Fruit fly (Drosophila melanogaster): ENCODE measurements around the gene CG13033.

The CG13033 gene

DNA sequence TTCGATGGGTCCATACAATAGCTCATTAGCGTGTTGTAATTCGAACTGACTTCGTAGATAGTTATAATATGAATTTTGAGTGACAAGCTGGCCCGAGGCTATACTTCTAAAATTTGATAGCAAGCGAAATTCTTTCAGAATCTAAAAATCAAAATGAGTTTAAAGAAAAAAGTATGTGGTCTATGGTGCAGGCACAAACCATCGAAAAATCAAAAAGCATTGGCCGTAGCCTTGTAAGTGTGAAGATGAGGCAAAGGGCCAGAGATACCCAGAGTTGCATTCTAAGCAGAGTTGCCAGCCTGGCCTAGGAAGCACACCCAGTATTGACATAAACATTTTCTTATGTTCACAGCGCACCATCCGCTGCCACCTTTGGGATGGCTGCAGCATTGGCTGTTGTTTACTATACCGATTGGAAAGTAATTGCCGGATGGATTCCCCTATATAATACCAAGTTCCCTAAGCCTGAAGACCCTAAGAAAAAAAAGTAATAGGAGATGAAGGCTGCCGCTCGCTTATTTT, 21.3 kb upstream of the CG13033 start, which contains the start of gene UQCR-6.4L:
TSS of gene UQCR-6.4L (plus strand) at position 51 of the 522 bp plus-strand sequence.
- TF ChIP-seq esn (GFP tag; optimal IDR thresholded peaks at IDR 0.05) (no peak), spab (GFP tag; optimal IDR thresholded peaks at IDR 0.05) (no peak), cyc (GFP tag; optimal IDR thresholded peaks at IDR 0.05) (no peak), CG9139 (GFP tag; optimal IDR thresholded peaks at IDR 0.05) (no peak), CG15336 (GFP tag; IDR thresholded peaks at IDR 0.05) (no peak), Eip78C (GFP tag) (no peak), achi (GFP tag; optimal IDR thresholded peaks at IDR 0.05) (no peak), Gug (GFP tag; IDR thresholded peaks at IDR 0.05) (no peak), fkh (GFP tag; optimal IDR thresholded peaks at IDR 0.05) (no peak), ss (GFP tag; optimal IDR thresholded peaks at IDR 0.05) (no peak)

dm6 chr3L:16566093-16566492, 20.7 kb upstream of the CG13033 start:
- TF ChIP-seq spab (GFP tag; optimal IDR thresholded peaks at IDR 0.05) (no peak), fkh (GFP tag; optimal IDR thresholded peaks at IDR 0.05) (no peak), CG15336 (GFP tag; IDR thresholded peaks at IDR 0.05) (no peak), Eip93F (GFP tag; optimal IDR thresholded peaks at IDR 0.05) (no peak)

DNA sequence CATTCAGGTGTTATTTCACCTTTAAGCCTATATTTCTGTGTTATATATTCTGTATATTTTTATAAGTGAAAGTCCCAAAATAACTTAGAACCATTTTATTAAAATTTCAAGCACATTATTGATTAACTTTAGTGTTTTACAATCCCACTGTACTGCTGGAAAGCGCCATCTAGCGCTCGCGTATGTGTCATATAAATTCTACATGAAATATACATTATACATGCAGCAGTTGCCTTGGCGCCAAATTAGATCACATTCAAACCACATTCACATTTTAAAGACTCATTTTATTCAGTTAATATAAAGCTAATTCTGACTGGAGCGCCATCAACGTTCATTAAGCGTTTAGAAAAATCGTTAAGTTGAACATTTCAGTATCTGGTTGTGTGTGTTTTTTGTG, 17.9 kb upstream of the CG13033 start:
- TF ChIP-seq Blimp-1 (GFP tag; optimal IDR thresholded peaks at IDR 0.05) (no peak), eg (GFP tag; IDR thresholded peaks at IDR 0.05) (no peak), topi (GFP tag; optimal IDR thresholded peaks at IDR 0.05) (no peak), Eip93F (GFP tag; optimal IDR thresholded peaks at IDR 0.05) (no peak), CG7368 (GFP tag; optimal IDR thresholded peaks at IDR 0.05) (no peak)

dm6 chr3L:16556523-16556922, 11.1 kb upstream of the CG13033 start, which contains the start of gene CG4229:
TSS of gene CG4229 (plus strand) at chr3L:16556823.
- TF ChIP-seq CG6854 (GFP tag; optimal IDR thresholded peaks at IDR 0.05) (no peak), CG8632 (GFP tag; optimal IDR thresholded peaks at IDR 0.05) (no peak), CG3032 (tag; optimal IDR thresholded peaks at IDR 0.05) (no peak), achi (GFP tag; optimal IDR thresholded peaks at IDR 0.05) (no peak), Hr4 (GFP tag; optimal IDR thresholded peaks at IDR 0.05) (no peak)

DNA sequence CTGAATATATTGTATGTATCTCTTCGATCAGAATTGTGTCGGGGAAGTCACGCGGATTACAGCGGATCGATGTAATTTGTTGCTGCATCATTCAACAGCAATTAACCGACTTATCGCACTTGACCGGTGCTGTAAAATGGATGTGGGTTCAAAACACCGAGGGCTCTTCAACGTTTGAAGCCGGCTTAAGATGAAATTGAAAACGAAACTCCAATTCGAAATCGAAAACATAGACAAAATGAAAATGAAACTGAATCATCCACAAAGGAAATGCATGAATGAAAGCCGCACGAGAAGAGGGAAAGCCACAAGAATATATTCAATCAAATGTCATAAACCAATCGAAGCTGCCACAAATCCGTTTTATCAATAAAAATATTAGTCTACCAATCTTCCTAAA, 731 bp upstream of the CG13033 start:
- TF ChIP-seq svp (GFP tag) (no peak), Met (GFP tag; optimal IDR thresholded peaks at IDR 0.05) (no peak), CG6808 (GFP tag; optimal IDR thresholded peaks at IDR 0.05) (no peak), esn (GFP tag; optimal IDR thresholded peaks at IDR 0.05) (no peak), acj6 (GFP tag; optimal IDR thresholded peaks at IDR 0.05) (no peak)

DNA sequence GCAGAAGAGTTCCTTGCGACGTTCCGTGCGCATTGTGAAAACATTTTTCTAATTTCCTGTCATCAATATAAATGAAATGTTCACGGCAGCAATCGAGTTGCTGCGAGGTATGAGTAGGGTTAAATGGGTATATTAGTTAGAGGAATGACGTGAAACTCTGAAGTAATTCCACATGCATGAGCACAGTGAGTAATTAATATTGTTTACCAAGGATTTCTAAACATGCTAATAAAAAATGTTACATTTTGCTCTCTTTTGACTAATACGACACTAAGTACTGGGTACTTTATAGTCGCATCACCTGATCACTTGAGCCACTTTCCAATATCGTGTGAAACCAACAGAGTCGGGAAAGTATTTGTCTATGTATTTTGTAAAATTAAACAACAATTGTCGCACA, 1.2 kb downstream of the CG13033 start:
- no peak for TF ChIP-seq CG9139 (GFP tag; optimal IDR thresholded peaks at IDR 0.05)
- TF ChIP-seq CG8319 (GFP tag; optimal IDR thresholded peaks at IDR 0.05): no peak
- no peak for TF ChIP-seq Hr39 (GFP tag; optimal IDR thresholded peaks at IDR 0.05)
- no peak for TF ChIP-seq vri (GFP tag; optimal IDR thresholded peaks at IDR 0.05)
- TF ChIP-seq CG3919 (GFP tag; optimal IDR thresholded peaks at IDR 0.05): no peak
- TF ChIP-seq OdsH (GFP tag; optimal IDR thresholded peaks at IDR 0.05): no peak
- TF ChIP-seq Smox (GFP tag; optimal IDR thresholded peaks at IDR 0.05): no peak
- no peak for TF ChIP-seq CG4318 (GFP tag; optimal IDR thresholded peaks at IDR 0.05)
- no peak for TF ChIP-seq Ets21C (GFP tag; optimal IDR thresholded peaks at IDR 0.05)
- TF ChIP-seq Met (GFP tag; optimal IDR thresholded peaks at IDR 0.05): no peak
- no peak for TF ChIP-seq CG6808 (GFP tag; optimal IDR thresholded peaks at IDR 0.05)
- TF ChIP-seq CG7368 (GFP tag; optimal IDR thresholded peaks at IDR 0.05): no peak
- TF ChIP-seq topi (GFP tag; optimal IDR thresholded peaks at IDR 0.05): no peak
- TF ChIP-seq CG31627 (GFP tag; optimal IDR thresholded peaks at IDR 0.05): no peak
- TF ChIP-seq CG11902 (GFP tag; optimal IDR thresholded peaks at IDR 0.05): no peak
- TF ChIP-seq CG10669 (GFP tag; optimal IDR thresholded peaks at IDR 0.05): no peak
- TF ChIP-seq Ets96B (tag; optimal IDR thresholded peaks at IDR 0.05): no peak
- no peak for TF ChIP-seq eg (GFP tag; IDR thresholded peaks at IDR 0.05)
- no peak for TF ChIP-seq net (GFP tag; optimal IDR thresholded peaks at IDR 0.05)
- TF ChIP-seq CG16779 (tag; optimal IDR thresholded peaks at IDR 0.05): no peak

Data from whole organism, prepupa.